Fruit fly (Drosophila melanogaster) whole organism, embryonic: ENCODE data around the gene Sox102F.

Experiments
- CG10654 ChIP-seq: fragments of 200-800 bp; sonication (Bioruptor generic); optimal IDR thresholded peaks from 2 replicates; lab custom pipeline; 2016; ENCODE audit warnings: missing biosample characterization, missing genetic modification characterization
- CG11456 ChIP-seq: fragments of 200-800 bp; sonication (Bioruptor generic); IDR thresholded peaks from 3 replicates; pipeline ENCODE4 v1.3.6; 2022; ENCODE audit warnings: missing biosample characterization, missing genetic modification characterization
- CG11723 ChIP-seq: fragments of 200-800 bp; sonication (Bioruptor generic); optimal IDR thresholded peaks from 2 replicates; lab custom pipeline; 2017; ENCODE audit warnings: missing biosample characterization, mild to moderate bottlenecking, missing genetic modification characterization
- CG12104 ChIP-seq: fragments of 200-800 bp; sonication (Bioruptor generic); optimal IDR thresholded peaks from 3 replicates; lab custom pipeline; 2016; ENCODE audit warnings: missing biosample characterization, missing genetic modification characterization
- CG12744 ChIP-seq: fragments of 200-800 bp; sonication (Bioruptor generic); optimal IDR thresholded peaks from 2 replicates; lab custom pipeline; 2016; ENCODE audit warnings: missing biosample characterization, missing genetic modification characterization
- CG13894 ChIP-seq: fragments of 200-800 bp; sonication (Bioruptor generic); optimal IDR thresholded peaks from 3 replicates; lab custom pipeline; 2018; ENCODE audit warnings: missing biosample characterization, mild to moderate bottlenecking, missing genetic modification characterization, moderate library complexity
- CG14667 ChIP-seq: fragments of 200-800 bp; sonication (Bioruptor generic); IDR thresholded peaks from 2 replicates; pipeline ENCODE4 v1.3.6; 2022; ENCODE audit warnings: missing biosample characterization, missing genetic modification characterization
- CG14965 ChIP-seq: fragments of 200-800 bp; sonication (Bioruptor generic); optimal IDR thresholded peaks from 2 replicates; lab custom pipeline; 2016; ENCODE audit warnings: missing biosample characterization, missing genetic modification characterization, borderline replicate concordance
- CG15479 ChIP-seq: fragments of 200-800 bp; sonication (Bioruptor generic); optimal IDR thresholded peaks from 3 replicates; lab custom pipeline; 2019; ENCODE audit warnings: missing biosample characterization, mild to moderate bottlenecking, missing genetic modification characterization, moderate library complexity
- CG17802 ChIP-seq: fragments of 200-800 bp; sonication (Bioruptor generic); optimal IDR thresholded peaks from 2 replicates; lab custom pipeline; 2018; ENCODE audit warnings: missing biosample characterization, mild to moderate bottlenecking, missing genetic modification characterization, moderate library complexity
- CG2116 ChIP-seq: fragments of 200-800 bp; sonication (Bioruptor generic); optimal IDR thresholded peaks from 3 replicates; lab custom pipeline; 2018; ENCODE audit warnings: missing biosample characterization, mild to moderate bottlenecking, missing genetic modification characterization
- CG2120 ChIP-seq: fragments of 200-800 bp; sonication (Bioruptor generic); optimal IDR thresholded peaks from 3 replicates; lab custom pipeline; 2016; ENCODE audit warnings: missing biosample characterization, missing genetic modification characterization
- CG2199 ChIP-seq: fragments of 200-800 bp; sonication (Bioruptor generic); IDR thresholded peaks from 3 replicates; pipeline ENCODE4 v1.3.6; 2022; ENCODE audit warnings: missing biosample characterization, missing genetic modification characterization
- CG30020 ChIP-seq: fragments of 200-800 bp; optimal IDR thresholded peaks from 2 replicates; lab custom pipeline; 2019; ENCODE audit warnings: missing biosample characterization, mild to moderate bottlenecking, missing genetic modification characterization, moderate library complexity
- CG32767 ChIP-seq: fragments of 200-800 bp; sonication (Bioruptor generic); IDR thresholded peaks from 2 replicates; pipeline ENCODE4 v1.3.6; 2022; ENCODE audit warnings: missing biosample characterization, missing genetic modification characterization
- CG3726 ChIP-seq: fragments of 200-800 bp; sonication (Bioruptor generic); IDR thresholded peaks from 3 replicates; pipeline ENCODE4, ENCODE4 v1.3.6; 2022; ENCODE audit warnings: missing biosample characterization, missing genetic modification characterization
- CG43689 ChIP-seq: fragments of 200-800 bp; sonication (Bioruptor generic); IDR thresholded peaks from 2 replicates; pipeline ENCODE4 v1.3.6; 2022; ENCODE audit warnings: missing biosample characterization, missing genetic modification characterization
- CG4404 ChIP-seq: fragments of 200-800 bp; sonication (Bioruptor generic); IDR thresholded peaks from 2 replicates; pipeline ENCODE4 v1.3.6; 2022; ENCODE audit warnings: missing biosample characterization, missing genetic modification characterization
- CG5245 ChIP-seq: fragments of 200-800 bp; sonication (Bioruptor generic); optimal IDR thresholded peaks from 3 replicates; lab custom pipeline; 2016; ENCODE audit warnings: missing biosample characterization, missing genetic modification characterization
- CG7786 ChIP-seq: fragments of 200-800 bp; sonication (Bioruptor generic); optimal IDR thresholded peaks from 2 replicates; lab custom pipeline; 2016; ENCODE audit warnings: missing biosample characterization, missing genetic modification characterization
- CG7928 ChIP-seq: fragments of 200-800 bp; sonication (Bioruptor generic); optimal IDR thresholded peaks from 2 replicates; lab custom pipeline; 2017; ENCODE audit warnings: missing biosample characterization, mild to moderate bottlenecking, missing genetic modification characterization
- CrebB ChIP-seq: fragments of 200-800 bp; sonication (Bioruptor generic); optimal IDR thresholded peaks from 3 replicates; lab custom pipeline; 2018; ENCODE audit warnings: missing biosample characterization, mild to moderate bottlenecking, missing genetic modification characterization
- D ChIP-seq, 2 experiments: fragments of 200-800 bp in 1 of 2; fragments of >200 bp in 1 of 2; sonication (Bioruptor generic) in 1 of 2; optimal IDR thresholded peaks; 2 replicates in 1 of 2; 3 replicates in 1 of 2; lab custom pipeline; 2017; ENCODE audit warnings: mild to moderate bottlenecking in 1 of 2, missing biosample characterization in 1 of 2, missing genetic modification characterization in 1 of 2, missing genetic modification reagents in 1 of 2
- Dip3 ChIP-seq: fragments of 200-800 bp; sonication (Bioruptor generic); optimal IDR thresholded peaks from 3 replicates; lab custom pipeline; 2016; ENCODE audit warnings: missing biosample characterization, missing genetic modification characterization
- Doc3 ChIP-seq: fragments of 200-800 bp; sonication (Bioruptor generic); IDR thresholded peaks from 3 replicates; pipeline ENCODE4 v1.3.6; 2022; ENCODE audit warnings: missing biosample characterization, missing genetic modification characterization; ENCODE audit not compliant: partially characterized antibody
- Elba2 ChIP-seq: fragments of 200-800 bp; sonication (Bioruptor generic); optimal IDR thresholded peaks from 3 replicates; lab custom pipeline; 2016; ENCODE audit warnings: missing biosample characterization, missing genetic modification characterization
- Ets65A ChIP-seq: fragments of 200-800 bp; sonication (Bioruptor generic); peaks from one replicate; lab custom pipeline; 2016; ENCODE audit warnings: missing biosample characterization, missing genetic modification characterization
- Jarid2 ChIP-seq: fragments of 200-800 bp; sonication (Bioruptor generic); optimal IDR thresholded peaks from 3 replicates; lab custom pipeline; 2017; ENCODE audit warnings: mild to moderate bottlenecking, missing biosample characterization, missing genetic modification reagents, missing genetic modification characterization
- Nf-YC ChIP-seq: fragments of 200-800 bp; optimal IDR thresholded peaks from 3 replicates; lab custom pipeline; 2019; ENCODE audit warnings: missing biosample characterization, mild to moderate bottlenecking, missing genetic modification characterization, moderate library complexity
- Spps ChIP-seq: fragments of 200-800 bp; sonication (Bioruptor generic); optimal IDR thresholded peaks from 2 replicates; lab custom pipeline; 2018; ENCODE audit warnings: missing biosample characterization, mild to moderate bottlenecking, missing genetic modification characterization
- Tbp ChIP-seq: fragments of >200 bp; optimal IDR thresholded peaks from 2 replicates; lab custom pipeline; 2018; ENCODE audit warnings: missing biosample characterization, missing genetic modification characterization
- cato ChIP-seq: fragments of 200-800 bp; sonication (Bioruptor generic); optimal IDR thresholded peaks from 2 replicates; lab custom pipeline; 2016; ENCODE audit warnings: missing biosample characterization, missing genetic modification characterization, borderline replicate concordance
- crc ChIP-seq: fragments of 200-800 bp; sonication (Bioruptor generic); optimal IDR thresholded peaks from 2 replicates; lab custom pipeline; 2016; ENCODE audit warnings: missing biosample characterization, missing genetic modification characterization
- crol ChIP-seq: fragments of 200-800 bp; sonication (Bioruptor generic); IDR thresholded peaks from 2 replicates; pipeline ENCODE4 v1.3.6; 2022; ENCODE audit warnings: missing biosample characterization, missing genetic modification characterization
- lab ChIP-seq: fragments of 200-800 bp; sonication (Bioruptor generic); optimal IDR thresholded peaks from 3 replicates; lab custom pipeline; 2017; ENCODE audit warnings: missing biosample characterization, missing genetic modification characterization, mild to moderate bottlenecking, moderate library complexity, missing genetic modification reagents
- nom ChIP-seq: fragments of 200-800 bp; sonication (Bioruptor generic); optimal IDR thresholded peaks from 2 replicates; lab custom pipeline; 2017; ENCODE audit warnings: missing biosample characterization, missing genetic modification characterization, mild to moderate bottlenecking, moderate library complexity, missing genetic modification reagents
- odd ChIP-seq: fragments of 200-800 bp; sonication (Bioruptor generic); optimal IDR thresholded peaks from 2 replicates; lab custom pipeline; 2017; ENCODE audit warnings: missing biosample characterization, mild to moderate bottlenecking, missing genetic modification characterization
- pros ChIP-seq: fragments of 200-800 bp; sonication (Bioruptor generic); optimal IDR thresholded peaks from 3 replicates; lab custom pipeline; 2019; ENCODE audit warnings: missing biosample characterization, mild to moderate bottlenecking, missing genetic modification characterization, moderate library complexity
- sens ChIP-seq: fragments of 200-800 bp; sonication (Bioruptor generic); peaks from one replicate; lab custom pipeline; 2016; ENCODE audit warnings: missing biosample characterization, missing genetic modification characterization
- stwl ChIP-seq: fragments of 200-800 bp; sonication (Bioruptor generic); optimal IDR thresholded peaks from 3 replicates; lab custom pipeline; 2018; ENCODE audit warnings: missing biosample characterization, mild to moderate bottlenecking, missing genetic modification characterization, moderate library complexity
- tll ChIP-seq, 2 experiments: fragments of 200-800 bp in 1 of 2; fragments of >200 bp in 1 of 2; sonication (Bioruptor generic) in 1 of 2; optimal IDR thresholded peaks; 2 replicates each; lab custom pipeline; 2017 to 2019; ENCODE audit warnings: missing biosample characterization in 2 of 2, missing genetic modification characterization in 2 of 2, mild to moderate bottlenecking in 1 of 2, moderate library complexity in 1 of 2
- tna ChIP-seq: fragments of 200-800 bp; sonication (Bioruptor generic); IDR thresholded peaks from 2 replicates; pipeline ENCODE4 v1.3.6; 2022; ENCODE audit warnings: missing biosample characterization, missing genetic modification characterization; ENCODE audit not compliant: partially characterized antibody
- ttk ChIP-seq: fragments of 200-800 bp; sonication (Bioruptor generic); IDR thresholded peaks from 2 replicates; pipeline ENCODE4 v2.1.2; 2022; ENCODE audit warnings: missing biosample characterization, missing genetic modification characterization
- usp ChIP-seq: fragments of >200 bp; optimal IDR thresholded peaks from 2 replicates; lab custom pipeline; 2017; ENCODE audit warnings: missing biosample characterization, missing genetic modification characterization
- vnd ChIP-seq: fragments of 200-800 bp; sonication (Bioruptor generic); IDR thresholded peaks from 3 replicates; pipeline ENCODE4 v1.3.6; 2022; ENCODE audit warnings: missing biosample characterization, missing genetic modification characterization; ENCODE audit not compliant: partially characterized antibody
- zen ChIP-seq: fragments of 200-800 bp; sonication (Bioruptor generic); optimal IDR thresholded peaks from 3 replicates; lab custom pipeline; 2018; ENCODE audit warnings: missing biosample characterization, mild to moderate bottlenecking, missing genetic modification characterization, moderate library complexity

The Sox102F gene

dm6 chr4:855074-855473 is 20.9 kb upstream of the Sox102F start:
- TF ChIP-seq CG3726 (GFP tag; lab: Robert Waterston, UW) (no peak), crc (GFP tag; lab: Kevin White, UChicago) (no peak), ttk (no peak), CG2199 (0 out of 3 replicates have a peak, but pooled peaks have one; percentile 28), stwl (peak; percentile 6), CG2116 (peak; percentile 73), CG30020 (tag; lab: Kevin White, UChicago) (peak; percentile 72)

dm6 chr4:853355-853754 is 19.2 kb upstream of the Sox102F start:
- TF ChIP-seq tna (GFP tag; lab: Robert Waterston, UW): no peak
- TF ChIP-seq nom: peak; percentile 8
- peak; percentile 38 for TF ChIP-seq sens (GFP tag; lab: Kevin White, UChicago)
- TF ChIP-seq CG43689 (GFP tag; lab: Robert Waterston, UW): no peak
- TF ChIP-seq CG14667 (GFP tag; lab: Robert Waterston, UW): no peak
- TF ChIP-seq Tbp: no peak
- no peak for TF ChIP-seq Dip3 (GFP tag; lab: Kevin White, UChicago)
- TF ChIP-seq CG11456 (GFP tag; lab: Robert Waterston, UW): no peak
- TF ChIP-seq odd (GFP tag; lab: Kevin White, UChicago): no peak
- TF ChIP-seq Doc3 (GFP tag; lab: Robert Waterston, UW): 0 out of 3 replicates have a peak, but pooled peaks have one; percentile 12
- no peak for TF ChIP-seq vnd
- TF ChIP-seq CG11723 (GFP tag; lab: Kevin White, UChicago): peak; percentile 63
- no peak for TF ChIP-seq CG14965
- TF ChIP-seq CG2199: peak; percentile 67; the same call in 1 of the 3 replicates

dm6 chr4:852339-852738 is 18.1 kb upstream of the Sox102F start:
- TF ChIP-seq CG13894 (tag; lab: Kevin White, UChicago) (peak; percentile 83), CG2199 (peak; percentile 76; the same call in 2 of the 3 replicates), sens (GFP tag; lab: Kevin White, UChicago) (peak; percentile 51), Nf-YC (tag; lab: Kevin White, UChicago) (peak; percentile 24), pros (GFP tag; lab: Kevin White, UChicago) (peak; percentile 19), CG32767 (GFP tag; lab: Robert Waterston, UW) (no peak), CG12744 (GFP tag; lab: Kevin White, UChicago) (no peak)

- TF ChIP-seq CrebB (tag; lab: Kevin White, UChicago) (no peak), D (optimal IDR thresholded peaks at IDR 0.05; lab: Kevin White, UChicago) (no peak), D (GFP tag; optimal IDR thresholded peaks at IDR 0.05; lab: Kevin White, UChicago) (peak; percentile 5), CG15479 (GFP tag; lab: Kevin White, UChicago) (peak; percentile 86), Ets65A (GFP tag; lab: Kevin White, UChicago) (peak; percentile 24), CG7786 (GFP tag; lab: Kevin White, UChicago) (no peak), CG2120 (GFP tag; lab: Kevin White, UChicago) (no peak), Elba2 (GFP tag; lab: Kevin White, UChicago) (peak; percentile 75), pros (GFP tag; lab: Kevin White, UChicago) (peak; percentile 68), zen (tag; lab: Kevin White, UChicago) (peak; percentile 88), CG5245 (GFP tag; lab: Kevin White, UChicago) (no peak), CG2199 (peak; percentile 34; the same call in 1 of the 3 replicates), CG17802 (tag; lab: Kevin White, UChicago) (no peak), lab (GFP tag; lab: Kevin White, UChicago) (no peak), crol (no peak), CG10654 (GFP tag; lab: Kevin White, UChicago) (no peak), Jarid2 (no peak), CG12104 (GFP tag; lab: Kevin White, UChicago) (no peak), CG7928 (no peak), sens (GFP tag; lab: Kevin White, UChicago) (peak; percentile 19), usp (GFP tag; lab: Kevin White, UChicago) (no peak), CG4404 (GFP tag; lab: Robert Waterston, UW) (no peak), Spps (tag; lab: Kevin White, UChicago) (no peak), cato (GFP tag; lab: Kevin White, UChicago) (no peak), tll (GFP tag; optimal IDR thresholded peaks at IDR 0.05; lab: Kevin White, UChicago) (peak in 1 of 2 experiments; percentile 42)
These were observed 16.9 kb upstream of the Sox102F start for dm6 chr4:851131-851530.
